Fruit fly (Drosophila melanogaster) whole organism, wandering third instar larva: Measurements from ENCODE around the gene CG43703.

Experiments used
- CG32264 ChIP-seq: fragments of 200-800 bp; sonication (Bioruptor generic); optimal IDR thresholded peaks from 2 replicates; lab custom pipeline; 2016; ENCODE audit warnings: missing biosample characterization, missing genetic modification characterization
- Sp1 ChIP-seq: fragments of 200-800 bp; sonication (Bioruptor generic); optimal IDR thresholded peaks from 3 replicates; lab custom pipeline; 2019; ENCODE audit warnings: missing biosample characterization, mild to moderate bottlenecking, missing genetic modification characterization, moderate library complexity
- dl ChIP-seq, 2 experiments: fragments of 175-275, 200-275 bp in 1 of 2; fragments of 200-275 bp in 1 of 2; sonication (Bioruptor generic); optimal IDR thresholded peaks; lab custom pipeline; 2018; ENCODE audit warnings: mild to moderate bottlenecking in 2 of 2, missing biosample characterization in 2 of 2, missing genetic modification characterization in 2 of 2, moderate library complexity in 2 of 2; ENCODE audit not compliant: partially characterized antibody in 2 of 2, insufficient read depth in 1 of 2
- h ChIP-seq: fragments of 200-800 bp; sonication (Bioruptor generic); optimal IDR thresholded peaks from 3 replicates; lab custom pipeline; 2016; ENCODE audit warnings: missing biosample characterization, mild to moderate bottlenecking, missing genetic modification characterization
- jim ChIP-seq: fragments of 175-275, 200-325 bp; sonication (Bioruptor generic); optimal IDR thresholded peaks from 2 replicates; lab custom pipeline; 2016; ENCODE audit warnings: missing biosample characterization, mild to moderate bottlenecking, missing genetic modification characterization
- pan ChIP-seq: fragments of >200 bp; optimal IDR thresholded peaks from 2 replicates; lab custom pipeline; 2017
- sv ChIP-seq: fragments of 200-800 bp; sonication (Bioruptor generic); optimal IDR thresholded peaks from 3 replicates; lab custom pipeline; 2016; ENCODE audit warnings: missing biosample characterization, missing genetic modification characterization

Gene CG43703

DNA sequence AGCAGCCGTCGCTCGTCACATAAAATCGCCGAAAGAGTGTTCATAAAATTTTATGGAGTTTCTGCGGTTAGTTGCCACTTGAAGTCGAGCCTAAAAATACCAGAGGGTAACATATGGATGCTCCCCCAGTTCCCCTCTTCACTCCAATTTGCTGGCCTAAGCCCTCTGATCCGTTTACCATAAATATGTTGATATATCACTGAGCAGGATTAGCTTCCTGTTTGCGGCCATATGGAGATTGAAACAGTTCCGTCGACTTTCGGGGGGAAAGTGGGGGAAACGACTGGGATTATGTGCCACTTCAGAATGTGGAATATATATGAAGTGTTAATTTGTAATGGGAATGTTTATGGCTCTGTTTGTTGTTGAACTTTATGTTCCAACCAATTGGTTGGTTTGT, 48.9 kb downstream of the CG43703 start:
- TF ChIP-seq jim (GFP tag; lab: Kevin White, UChicago) (no peak), dl (GFP tag; optimal IDR thresholded peaks at IDR 0.05; lab: Kevin White, UChicago; ENCODE audit: insufficient read depth in 1 of 2, partially characterized antibody in 2 of 2) (no peak), CG32264 (GFP tag; lab: Kevin White, UChicago) (no peak), h (GFP tag; lab: Kevin White, UChicago) (no peak), pan (no peak), Sp1 (GFP tag; lab: Kevin White, UChicago) (no peak), sv (GFP tag; lab: Kevin White, UChicago) (no peak)
